Fruit fly (Drosophila melanogaster): ENCODE results near the gene alpha4GT1.

DNA sequence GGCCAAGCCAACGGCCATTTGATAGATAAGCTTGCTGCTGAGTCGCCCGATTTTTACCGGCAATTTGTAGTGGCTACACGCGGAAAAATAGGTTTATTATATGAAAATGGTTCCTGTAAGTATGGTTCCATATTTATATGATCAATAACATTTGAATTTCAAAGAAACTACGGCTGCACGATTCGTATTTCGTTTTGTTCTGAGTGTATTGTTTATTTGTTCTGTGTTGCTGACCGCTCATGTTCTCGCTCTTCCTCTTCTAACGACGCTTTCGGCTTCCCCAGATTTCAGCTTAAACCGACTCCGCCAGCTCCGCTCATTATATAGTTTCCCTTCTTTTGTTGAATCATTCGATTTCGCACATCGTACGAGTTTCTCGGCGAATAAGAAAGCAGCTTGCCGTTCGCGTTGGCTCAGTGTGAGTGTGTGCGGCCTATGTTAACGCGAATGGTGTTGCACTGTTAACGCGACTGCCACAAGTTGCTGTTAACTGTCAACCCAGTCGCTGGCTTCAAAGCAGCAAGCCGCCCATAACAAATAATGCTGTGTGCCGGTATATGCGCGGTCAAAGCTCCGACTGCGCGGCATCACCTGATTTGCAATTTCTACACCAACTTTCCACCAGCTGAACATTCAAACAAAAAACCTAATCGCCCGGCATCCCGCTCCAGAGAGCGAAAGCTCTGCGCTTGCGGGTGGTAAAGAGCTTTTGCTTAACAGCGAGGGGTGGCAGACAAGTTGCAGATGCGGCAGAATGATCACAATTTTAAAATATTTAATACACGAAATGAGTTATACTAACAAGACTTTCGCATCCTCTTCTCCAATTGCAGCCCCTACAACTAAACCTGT lies 36.1 kb upstream of the alpha4GT1 start:
- no peak for TF ChIP-seq cato (GFP tag; optimal IDR thresholded peaks at IDR 0.05; ENCODE audit: borderline replicate concordance)
- peak; percentile 52 for TF ChIP-seq mam (GFP tag; optimal IDR thresholded peaks at IDR 0.05)
- TF ChIP-seq z (GFP tag; IDR thresholded peaks at IDR 0.05) = no peak
- no peak for TF ChIP-seq CG17359 (tag; optimal IDR thresholded peaks at IDR 0.05)
- no peak for TF ChIP-seq CG31388 (GFP tag; optimal IDR thresholded peaks at IDR 0.05)
- TF ChIP-seq CG8478 (optimal IDR thresholded peaks at IDR 0.05) = no peak
- no peak for TF ChIP-seq dm (GFP tag; optimal IDR thresholded peaks at IDR 0.05)
- TF ChIP-seq ttk (GFP tag; IDR thresholded peaks at IDR 0.05) = no peak
- no peak for TF ChIP-seq CG12942 (GFP tag; optimal IDR thresholded peaks at IDR 0.05)
- TF ChIP-seq nerfin-2 (GFP tag; IDR thresholded peaks at IDR 0.05; ENCODE audit: partially characterized antibody) = no peak

Measured in whole organism, embryonic.